Fruit fly (Drosophila melanogaster): Measurements from ENCODE around the gene loh.

loh gene

dm6 chr2L:10405008-10405654 lies 37.2 kb upstream of the loh start, which contains the start of the genes CG17768, LSm-4 and Ir31a (continued):
- TF ChIP-seq sens (GFP tag) (peak; percentile 22), Doc3 (GFP tag; IDR thresholded peaks at IDR 0.05; ENCODE audit: partially characterized antibody) (peak; percentile 88), CG10147 (GFP tag; optimal IDR thresholded peaks at IDR 0.05) (no peak), amos (GFP tag; IDR thresholded peaks at IDR 0.05; ENCODE audit: partially characterized antibody) (peak; percentile 83; the same call in 1 of the 2 replicates), Opbp (GFP tag; IDR thresholded peaks at IDR 0.05; ENCODE audit: partially characterized antibody) (peak; percentile 60; the same call in 2 of the 3 replicates), CG3726 (GFP tag; IDR thresholded peaks at IDR 0.05) (no peak), zf30C (GFP tag; optimal IDR thresholded peaks at IDR 0.05) (no peak), CG13624 (GFP tag; optimal IDR thresholded peaks at IDR 0.05) (no peak), CG8388 (GFP tag; optimal IDR thresholded peaks at IDR 0.05) (no peak), Doc2 (GFP tag; IDR thresholded peaks at IDR 0.05) (no peak), nerfin-2 (GFP tag; IDR thresholded peaks at IDR 0.05; ENCODE audit: partially characterized antibody) (peak; percentile 49; the same call in 1 of the 2 replicates), Myb (GFP tag; optimal IDR thresholded peaks at IDR 0.05) (no peak), fu2 (GFP tag; optimal IDR thresholded peaks at IDR 0.05) (no peak), CG17328 (GFP tag; IDR thresholded peaks at IDR 0.05) (no peak), dmrt99B (tag; optimal IDR thresholded peaks at IDR 0.05) (no peak), unc-4 (GFP tag; IDR thresholded peaks at IDR 0.05; ENCODE audit: partially characterized antibody) (peak; percentile 83), CG3163 (GFP tag; optimal IDR thresholded peaks at IDR 0.05) (no peak), D (optimal IDR thresholded peaks at IDR 0.05) (no peak), D (GFP tag; optimal IDR thresholded peaks at IDR 0.05) (no peak), aop (GFP tag; IDR thresholded peaks at IDR 0.05) (no peak), CG33557 (GFP tag; optimal IDR thresholded peaks at IDR 0.05) (no peak), HLH54F (GFP tag; optimal IDR thresholded peaks at IDR 0.05) (no peak), CG34422 (GFP tag; IDR thresholded peaks at IDR 0.05) (no peak), CG4328 (GFP tag; optimal IDR thresholded peaks at IDR 0.05) (no peak), B-H2 (GFP tag; optimal IDR thresholded peaks at IDR 0.05) (no peak), Abd-B (GFP tag; optimal IDR thresholded peaks at IDR 0.05) (no peak), CG5180 (GFP tag; optimal IDR thresholded peaks at IDR 0.05) (no peak), dimm (GFP tag; IDR thresholded peaks at IDR 0.05) (no peak), CG3995 (GFP tag; optimal IDR thresholded peaks at IDR 0.05) (peak; percentile 15), scrt (GFP tag; optimal IDR thresholded peaks at IDR 0.05) (no peak), Bgb (GFP tag; IDR thresholded peaks at IDR 0.05; ENCODE audit: partially characterized antibody) (peak; percentile 80), CG9817 (tag; optimal IDR thresholded peaks at IDR 0.05) (no peak), CG7556 (GFP tag; optimal IDR thresholded peaks at IDR 0.05) (no peak), nau (GFP tag; optimal IDR thresholded peaks at IDR 0.05) (no peak), BEAF-32 (GFP tag; optimal IDR thresholded peaks at IDR 0.05) (peak; percentile 73), abd-A (tag; optimal IDR thresholded peaks at IDR 0.05) (no peak), Dbx (GFP tag; IDR thresholded peaks at IDR 0.05) (no peak), Oaz (GFP tag; IDR thresholded peaks at IDR 0.05) (no peak), MBD-R2 (GFP tag; IDR thresholded peaks at IDR 0.05) (peak; percentile 46; the same call in 1 of the 2 replicates), CG4404 (GFP tag; IDR thresholded peaks at IDR 0.05) (no peak), Dad (GFP tag; optimal IDR thresholded peaks at IDR 0.05) (no peak), schlank (tag; optimal IDR thresholded peaks at IDR 0.05) (no peak), CG16779 (GFP tag; IDR thresholded peaks at IDR 0.05) (no peak), CG7745 (tag; optimal IDR thresholded peaks at IDR 0.05) (no peak), Awh (GFP tag; IDR thresholded peaks at IDR 0.05) (no peak), dpn (GFP tag; optimal IDR thresholded peaks at IDR 0.05) (no peak), so (GFP tag; IDR thresholded peaks at IDR 0.05) (no peak), CG2875 (GFP tag; optimal IDR thresholded peaks at IDR 0.05) (no peak), CG8924 (tag; optimal IDR thresholded peaks at IDR 0.05) (peak; percentile 25), CHES-1-like (GFP tag; optimal IDR thresholded peaks at IDR 0.05) (no peak)
